Worm (Caenorhabditis elegans) whole organism, L2 larva: ENCODE measurements around the gene srlf-20.
A peak's percentile ranks its signal among the peaks of the same experiment; 100 is the strongest.

ENCODE experiments used
- C34F6.9 ChIP-seq: fragments of 150-350 bp; optimal IDR thresholded peaks from 2 replicates; lab custom pipeline; 2014; ENCODE audit warnings: missing biosample characterization, missing genetic modification characterization
- R02D3.7 ChIP-seq: fragments of 150-350 bp; optimal IDR thresholded peaks from 2 replicates; lab custom pipeline; 2014; ENCODE audit warnings: missing biosample characterization, missing genetic modification characterization
- Y55F3AM.14 ChIP-seq: fragments of 200-800 bp; sonication (Bioruptor generic); optimal IDR thresholded peaks from 2 replicates; lab custom pipeline; 2018; ENCODE audit warnings: mild to moderate bottlenecking, missing genetic modification characterization, missing compliant biosample characterization
- alr-1 ChIP-seq: fragments of 150-350 bp; optimal IDR thresholded peaks from 2 replicates; lab custom pipeline; 2014; ENCODE audit warnings: missing biosample characterization, missing genetic modification characterization
- aly-2 ChIP-seq: fragments of 150-350 bp; optimal IDR thresholded peaks from 2 replicates; lab custom pipeline; 2014; ENCODE audit warnings: missing biosample characterization, missing genetic modification characterization
- ama-1 ChIP-seq: fragments of 150-350 bp; optimal IDR thresholded peaks from 2 replicates; lab custom pipeline; 2018; ENCODE audit warnings: inconsistent platforms
- blmp-1 ChIP-seq: sonication (generic microtip); optimal IDR thresholded peaks from 2 replicates; lab custom pipeline; 2017; ENCODE audit warnings: missing genetic modification characterization, mild to moderate bottlenecking, missing compliant biosample characterization, antibody characterized with exemption, moderate library complexity; ENCODE audit not compliant: insufficient read depth
- ceh-16 ChIP-seq: fragments of 150-350 bp; optimal IDR thresholded peaks from 2 replicates; lab custom pipeline; 2014; ENCODE audit warnings: missing biosample characterization, missing genetic modification characterization
- crh-2 ChIP-seq: sonication (generic microtip); optimal IDR thresholded peaks from 2 replicates; lab custom pipeline; 2017; ENCODE audit warnings: missing biosample characterization, missing genetic modification characterization
- dmd-4 ChIP-seq: sonication (generic microtip); optimal IDR thresholded peaks from 2 replicates; lab custom pipeline; 2017; ENCODE audit warnings: missing biosample characterization, missing genetic modification characterization
- egl-27 ChIP-seq: sonication (generic microtip); optimal IDR thresholded peaks from 3 replicates; lab custom pipeline; 2017; ENCODE audit warnings: missing biosample characterization, missing genetic modification reagents, missing genetic modification characterization
- elt-3 ChIP-seq: sonication (generic microtip); optimal IDR thresholded peaks from 2 replicates; lab custom pipeline; 2017; ENCODE audit warnings: missing biosample characterization, missing genetic modification characterization
- fos-1 ChIP-seq: fragments of 150-350 bp; optimal IDR thresholded peaks from 2 replicates; lab custom pipeline; 2014; ENCODE audit warnings: missing biosample characterization, missing genetic modification characterization
- gmeb-1 ChIP-seq: fragments of 150-350 bp; optimal IDR thresholded peaks from 2 replicates; lab custom pipeline; 2014; ENCODE audit warnings: missing biosample characterization, missing genetic modification characterization
- lin-11 ChIP-seq: fragments of 150-350 bp; sonication (generic microtip); optimal IDR thresholded peaks from 2 replicates; lab custom pipeline; 2014; ENCODE audit warnings: missing biosample characterization, missing genetic modification characterization, inconsistent platforms, mixed read lengths
- lin-13 ChIP-seq: fragments of 150-350 bp; optimal IDR thresholded peaks from 2 replicates; lab custom pipeline; 2014; ENCODE audit warnings: missing biosample characterization, missing genetic modification reagents, missing genetic modification characterization
- lin-39 ChIP-seq: fragments of 150-350 bp; optimal IDR thresholded peaks from 2 replicates; lab custom pipeline; 2014; ENCODE audit warnings: missing biosample characterization, missing genetic modification reagents, missing genetic modification characterization
- lsy-2 ChIP-seq, 2 experiments: fragments of 150-350 bp in 1 of 2; sonication (generic microtip) in 1 of 2; optimal IDR thresholded peaks; 2 replicates each; lab custom pipeline; 2014 to 2017; ENCODE audit warnings: missing biosample characterization in 2 of 2, missing genetic modification characterization in 2 of 2
- mab-5 ChIP-seq: fragments of 150-350 bp; optimal IDR thresholded peaks from 2 replicates; lab custom pipeline; 2014; ENCODE audit warnings: missing biosample characterization, missing genetic modification characterization
- mbf-1 ChIP-seq: sonication (generic microtip); optimal IDR thresholded peaks from 2 replicates; lab custom pipeline; 2017; ENCODE audit warnings: missing biosample characterization, missing genetic modification characterization
- nhr-10 ChIP-seq: sonication (generic microtip); optimal IDR thresholded peaks from 2 replicates; lab custom pipeline; 2017; ENCODE audit warnings: missing biosample characterization, missing genetic modification characterization
- nhr-11 ChIP-seq: fragments of 150-350 bp; optimal IDR thresholded peaks from 2 replicates; lab custom pipeline; 2014; ENCODE audit warnings: missing biosample characterization, missing genetic modification characterization
- nhr-12 ChIP-seq: fragments of 150-350 bp; optimal IDR thresholded peaks from 2 replicates; lab custom pipeline; 2014; ENCODE audit warnings: missing biosample characterization, missing genetic modification characterization
- nhr-129 ChIP-seq: fragments of 150-350 bp; optimal IDR thresholded peaks from 2 replicates; lab custom pipeline; 2014; ENCODE audit warnings: missing biosample characterization, missing genetic modification characterization
- nhr-21 ChIP-seq: fragments of 150-350 bp; optimal IDR thresholded peaks from 2 replicates; lab custom pipeline; 2014; ENCODE audit warnings: missing biosample characterization, missing genetic modification characterization
- nhr-23 ChIP-seq: fragments of 150-350 bp; optimal IDR thresholded peaks from 2 replicates; lab custom pipeline; 2014; ENCODE audit warnings: missing biosample characterization, missing genetic modification reagents, missing genetic modification characterization
- nhr-237 ChIP-seq: fragments of 150-350 bp; optimal IDR thresholded peaks from 2 replicates; lab custom pipeline; 2014; ENCODE audit warnings: missing biosample characterization, missing genetic modification characterization
- nhr-25 ChIP-seq: fragments of 150-350 bp; sonication (generic microtip); optimal IDR thresholded peaks from 3 replicates; lab custom pipeline; 2014; ENCODE audit warnings: missing biosample characterization, missing genetic modification characterization
- nhr-6 ChIP-seq: fragments of 150-350 bp; optimal IDR thresholded peaks from 2 replicates; lab custom pipeline; 2014; ENCODE audit warnings: missing biosample characterization, missing genetic modification characterization
- nhr-77 ChIP-seq: fragments of 150-350 bp; optimal IDR thresholded peaks from 2 replicates; lab custom pipeline; 2014; ENCODE audit warnings: missing biosample characterization, missing genetic modification characterization
- peb-1 ChIP-seq: fragments of 150-350 bp; optimal IDR thresholded peaks from 2 replicates; lab custom pipeline; 2014; ENCODE audit warnings: missing biosample characterization, missing genetic modification characterization
- sem-4 ChIP-seq: fragments of 150-350 bp; optimal IDR thresholded peaks from 2 replicates; lab custom pipeline; 2014; ENCODE audit warnings: missing biosample characterization, missing genetic modification reagents, missing genetic modification characterization
- skn-1 ChIP-seq: sonication (generic microtip); optimal IDR thresholded peaks from 2 replicates; lab custom pipeline; 2017; ENCODE audit warnings: missing biosample characterization, missing genetic modification characterization
- sma-3 ChIP-seq: sonication (generic microtip); optimal IDR thresholded peaks from 2 replicates; lab custom pipeline; 2016; ENCODE audit warnings: missing genetic modification reagents, missing genetic modification characterization, missing compliant biosample characterization
- sma-9 ChIP-seq, 2 experiments: fragments of 150-350 bp in 1 of 2; sonication (generic microtip) in 1 of 2; optimal IDR thresholded peaks; 2 replicates each; lab custom pipeline; 2014 to 2016; ENCODE audit warnings: missing genetic modification characterization in 2 of 2, mild to moderate bottlenecking in 1 of 2, missing biosample characterization in 1 of 2, missing compliant biosample characterization in 1 of 2, missing genetic modification reagents in 1 of 2, moderate library complexity in 1 of 2
- snpc-4 ChIP-seq: fragments of 150-350 bp; optimal IDR thresholded peaks from 2 replicates; lab custom pipeline; 2014; ENCODE audit warnings: missing biosample characterization, missing genetic modification characterization
- unc-39 ChIP-seq: fragments of 150-350 bp; optimal IDR thresholded peaks from 2 replicates; lab custom pipeline; 2014; ENCODE audit warnings: missing biosample characterization, missing genetic modification characterization
- unc-55 ChIP-seq: fragments of 150-350 bp; sonication (generic microtip); optimal IDR thresholded peaks from 3 replicates; lab custom pipeline; 2014; ENCODE audit warnings: missing biosample characterization, missing genetic modification reagents, missing genetic modification characterization
- zag-1 ChIP-seq: fragments of 150-350 bp; optimal IDR thresholded peaks from 2 replicates; lab custom pipeline; 2014; ENCODE audit warnings: missing biosample characterization, missing genetic modification characterization
- ztf-1 ChIP-seq: fragments of 200-800 bp; sonication (Bioruptor generic); conservative IDR thresholded peaks from 2 replicates; pipeline ENCODE4 v1.3.6; 2022; ENCODE audit warnings: missing genetic modification characterization, missing compliant biosample characterization
- ztf-4 ChIP-seq: fragments of 150-350 bp; optimal IDR thresholded peaks from 2 replicates; lab custom pipeline; 2014; ENCODE audit warnings: missing biosample characterization, missing genetic modification characterization

The srlf-20 gene

DNA sequence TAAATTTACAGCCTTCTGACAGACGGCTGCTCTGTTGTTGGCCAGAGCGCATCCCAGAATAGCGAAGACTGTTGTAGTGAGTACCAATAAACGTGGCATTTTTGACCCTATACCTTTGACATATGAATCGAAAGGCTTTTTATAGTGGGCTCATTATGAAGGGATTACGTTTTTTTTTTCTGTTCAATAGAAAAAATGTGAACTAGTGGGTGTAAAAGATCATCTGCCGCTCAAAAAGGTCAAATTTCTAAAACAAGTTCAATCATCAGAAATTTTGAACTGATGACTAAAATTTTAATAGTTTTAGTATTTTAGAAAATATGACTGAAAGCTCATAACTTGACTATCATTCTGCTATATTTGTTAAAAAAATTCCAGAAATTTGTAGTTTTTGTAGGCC is 38.8 kb upstream of the srlf-20 start, which contains the start of gene K09C6.9:
K09C6.9 (minus strand) TSS at position 101 of the 400 bp plus-strand sequence.
- no peak for TF ChIP-seq peb-1
- no peak for TF ChIP-seq nhr-23 (tag; lab: Kevin White, UChicago)
- TF ChIP-seq nhr-12 (tag; lab: Kevin White, UChicago) = no peak
- no peak for TF ChIP-seq skn-1 (tag; lab: Kevin White, UChicago)
- no peak for TF ChIP-seq lsy-2 (tag; optimal IDR thresholded peaks at IDR 0.05; lab: Kevin White, UChicago)
- TF ChIP-seq mab-5 (tag; lab: Kevin White, UChicago) = no peak
- no peak for TF ChIP-seq lin-11 (tag; lab: Kevin White, UChicago)
- no peak for TF ChIP-seq fos-1 (tag; lab: Kevin White, UChicago)
- no peak for TF ChIP-seq ztf-1
- TF ChIP-seq nhr-10 = no peak
- no peak for TF ChIP-seq elt-3
- no peak for TF ChIP-seq sem-4 (tag; lab: Kevin White, UChicago)
- TF ChIP-seq lin-39 = no peak
- TF ChIP-seq nhr-237 = no peak
- TF ChIP-seq gmeb-1 (tag; lab: Kevin White, UChicago) = no peak

DNA sequence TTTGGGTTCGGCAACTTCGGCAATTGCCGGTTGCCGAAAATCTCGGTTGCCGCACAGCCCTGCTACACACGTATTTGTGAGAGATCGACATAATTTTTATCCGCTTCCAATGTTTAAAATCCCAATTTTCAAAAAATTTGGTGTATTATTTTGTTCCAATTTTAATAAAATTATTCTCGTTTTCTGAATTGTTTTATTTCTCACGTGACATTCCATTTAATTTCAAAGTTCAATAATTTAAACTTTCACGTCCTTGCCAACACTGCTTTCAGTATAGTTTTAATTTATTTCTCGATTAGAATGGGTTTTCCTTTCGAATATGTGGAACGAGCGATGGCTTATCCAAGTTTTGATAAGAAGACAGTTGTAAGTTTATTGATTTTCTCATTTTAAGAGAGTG is 37.2 kb upstream of the srlf-20 start, which contains the start of gene K09C6.2:
K09C6.2 (plus strand) TSS at position 301 of the 400 bp plus-strand sequence.
- TF ChIP-seq unc-55 (GFP tag; lab: Kevin White, UChicago) (no peak), egl-27 (tag; lab: Kevin White, UChicago) (no peak), nhr-6 (no peak), Y55F3AM.14 (GFP tag; lab: Kevin White, UChicago) (no peak), zag-1 (tag; lab: Kevin White, UChicago) (no peak), sma-3 (GFP tag; lab: Kevin White, UChicago) (no peak), nhr-10 (no peak), crh-2 (tag; lab: Kevin White, UChicago) (no peak), nhr-11 (tag; lab: Kevin White, UChicago) (no peak), nhr-21 (no peak), nhr-25 (tag; lab: Kevin White, UChicago) (no peak), nhr-237 (no peak), sma-9 (GFP tag; optimal IDR thresholded peaks at IDR 0.05; lab: Kevin White, UChicago) (no peak), sma-9 (tag; optimal IDR thresholded peaks at IDR 0.05; lab: Kevin White, UChicago) (no peak), skn-1 (tag; lab: Kevin White, UChicago) (no peak), lin-13 (no peak), nhr-12 (tag; lab: Kevin White, UChicago) (no peak), aly-2 (tag; lab: Kevin White, UChicago) (no peak)

DNA sequence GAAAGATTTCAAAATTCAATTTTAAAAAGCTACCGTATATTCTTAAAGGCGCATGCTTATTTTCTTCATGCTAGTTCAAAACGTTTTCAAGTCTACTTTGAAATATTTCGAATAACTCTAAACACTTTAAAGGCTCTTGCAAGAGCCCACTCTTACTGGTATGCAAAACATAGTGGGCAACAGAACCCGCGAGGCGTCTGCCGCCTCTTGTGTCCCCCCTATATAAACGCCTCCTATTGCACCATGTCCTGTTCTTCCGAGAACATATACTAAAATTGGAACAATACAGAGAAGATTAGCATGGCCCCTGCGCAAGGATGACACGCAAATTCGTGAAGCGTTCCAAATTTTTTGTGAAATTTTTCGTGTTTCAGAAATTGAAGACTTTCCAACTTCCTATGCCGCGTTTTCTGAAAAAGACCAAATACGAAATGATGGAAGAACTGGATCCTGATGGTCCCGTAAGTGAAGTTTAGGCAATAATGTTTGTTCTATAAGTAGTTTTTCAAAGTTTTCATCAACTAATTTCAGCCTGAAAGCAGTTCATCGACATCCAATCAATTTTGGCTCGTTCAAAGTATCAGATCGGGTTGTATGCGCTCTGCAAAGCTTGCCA is 34.8 kb upstream of the srlf-20 start:
- TF ChIP-seq nhr-129 (tag; lab: Kevin White, UChicago) = no peak
- peak; percentile 88 for TF ChIP-seq snpc-4 (tag; lab: Kevin White, UChicago)

DNA sequence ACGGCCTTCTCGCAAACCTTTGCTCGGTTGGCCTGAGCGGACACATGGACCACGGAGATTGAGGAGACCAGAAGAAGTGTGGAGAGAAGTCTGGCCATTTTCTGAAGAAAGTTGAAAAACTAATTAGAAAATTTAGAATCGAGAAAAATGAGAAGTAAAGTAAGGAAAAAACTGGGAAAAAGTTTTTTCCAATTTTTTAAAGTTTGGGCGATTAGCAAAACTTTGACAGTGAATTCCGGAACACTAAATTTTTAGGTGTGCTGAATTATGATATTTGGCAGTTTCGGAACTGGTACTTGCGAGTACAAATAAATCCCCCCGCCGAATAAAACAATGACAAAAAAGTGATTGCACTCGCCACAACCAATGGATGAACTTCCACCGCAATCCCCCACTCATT is 27.0 kb upstream of the srlf-20 start, which contains the start of gene T02B11.3:
T02B11.3 (minus strand) TSS at position 101 of the 400 bp plus-strand sequence.
- TF ChIP-seq peb-1 (no peak), Y55F3AM.14 (GFP tag; lab: Kevin White, UChicago) (no peak), nhr-25 (tag; lab: Kevin White, UChicago) (no peak), mbf-1 (tag; lab: Kevin White, UChicago) (no peak), lsy-2 (tag; optimal IDR thresholded peaks at IDR 0.05; lab: Kevin White, UChicago) (no peak), C34F6.9 (tag; lab: Kevin White, UChicago) (no peak), snpc-4 (tag; lab: Kevin White, UChicago) (no peak), unc-55 (GFP tag; lab: Kevin White, UChicago) (no peak), sma-9 (GFP tag; optimal IDR thresholded peaks at IDR 0.05; lab: Kevin White, UChicago) (no peak), sma-9 (tag; optimal IDR thresholded peaks at IDR 0.05; lab: Kevin White, UChicago) (no peak), mab-5 (tag; lab: Kevin White, UChicago) (no peak), nhr-23 (tag; lab: Kevin White, UChicago) (no peak), elt-3 (no peak), blmp-1 (tag; lab: Kevin White, UChicago) (no peak)

DNA sequence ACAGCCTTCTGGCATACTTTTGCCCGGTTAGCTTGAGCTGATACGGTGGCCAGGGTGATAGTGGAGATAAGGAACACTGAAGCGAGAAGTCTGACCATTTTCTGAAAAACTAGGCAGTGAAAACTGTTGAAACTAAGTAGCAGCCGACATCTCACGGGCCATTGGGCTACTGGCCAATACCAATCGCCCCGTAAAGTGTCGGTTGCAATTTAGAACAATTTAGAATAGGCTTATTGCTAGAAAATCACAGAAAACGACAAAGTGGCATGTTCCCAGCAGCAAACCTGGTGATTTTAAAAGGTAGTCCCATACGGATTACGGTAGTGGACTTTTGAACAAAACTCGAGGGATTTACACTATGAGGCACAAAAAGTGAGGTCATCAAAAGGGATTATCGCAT is 22.7 kb upstream of the srlf-20 start, which contains the start of gene T02B11.4:
T02B11.4 (minus strand) TSS at position 101 of the 400 bp plus-strand sequence.
- TF ChIP-seq nhr-21 (no peak), ztf-4 (no peak), nhr-10 (no peak), nhr-6 (no peak), dmd-4 (tag; lab: Kevin White, UChicago) (no peak), lin-11 (tag; lab: Kevin White, UChicago) (no peak), lin-39 (no peak), aly-2 (tag; lab: Kevin White, UChicago) (no peak), ceh-16 (tag; lab: Kevin White, UChicago) (no peak), Y55F3AM.14 (GFP tag; lab: Kevin White, UChicago) (no peak), nhr-25 (tag; lab: Kevin White, UChicago) (no peak), alr-1 (tag; lab: Kevin White, UChicago) (no peak), unc-39 (no peak), ztf-1 (no peak), nhr-77 (tag; lab: Kevin White, UChicago) (no peak), zag-1 (tag; lab: Kevin White, UChicago) (no peak), R02D3.7 (no peak), ama-1 (lab: Kevin White, UChicago) (no peak)
